Worm (Caenorhabditis elegans) whole organism, dauer: ENCODE data around the gene K03H6.4.

Source experiments
- unc-62 ChIP-seq: sonication (generic microtip); optimal IDR thresholded peaks from 2 replicates; lab custom pipeline; 2017; ENCODE audit warnings: missing biosample characterization, missing genetic modification reagents, missing genetic modification characterization

Gene K03H6.4

DNA sequence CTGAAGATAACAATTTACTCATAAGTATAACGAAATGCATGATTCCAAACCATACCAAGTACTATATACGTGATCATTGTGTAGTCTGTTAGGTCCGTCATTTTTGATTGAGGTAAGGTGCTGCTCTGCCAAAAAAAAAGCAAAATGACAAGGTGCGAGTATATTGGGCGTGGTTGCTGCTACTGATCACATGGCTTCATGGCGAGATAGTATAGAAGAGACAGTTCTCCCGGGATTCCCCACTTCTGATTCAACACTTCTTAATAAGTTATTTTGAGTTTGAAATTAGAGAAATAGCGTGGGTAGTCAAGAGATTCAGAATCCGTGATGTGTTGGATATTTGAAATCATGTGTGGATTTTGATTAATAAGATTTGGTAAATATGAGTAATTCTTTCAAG is at the start of gene K03H6.4:
Gene K03H6.4, minus strand, starts transcription at position 101 of the 400 bp plus-strand sequence.
- TF ChIP-seq unc-62: no peak

DNA sequence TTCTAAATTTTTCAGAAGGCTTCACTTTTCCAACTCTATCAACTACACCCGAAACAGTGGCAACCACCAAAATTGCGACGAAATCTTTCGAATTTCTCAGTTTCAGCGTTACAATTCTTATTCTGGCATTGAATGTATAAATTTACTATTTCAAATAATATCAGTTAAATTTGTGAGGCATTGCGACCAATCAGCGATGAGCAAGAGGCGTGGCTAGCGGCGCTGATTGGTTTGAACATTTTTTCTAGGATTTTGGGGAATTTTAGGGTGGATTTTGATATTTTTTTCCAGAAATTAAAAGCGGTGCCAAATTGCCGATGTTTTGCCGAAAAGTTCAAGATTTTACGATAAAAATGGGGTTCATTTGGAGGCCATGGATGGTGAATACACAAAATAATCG is 46.5 kb upstream of the K03H6.4 start:
- no peak for TF ChIP-seq unc-62

DNA sequence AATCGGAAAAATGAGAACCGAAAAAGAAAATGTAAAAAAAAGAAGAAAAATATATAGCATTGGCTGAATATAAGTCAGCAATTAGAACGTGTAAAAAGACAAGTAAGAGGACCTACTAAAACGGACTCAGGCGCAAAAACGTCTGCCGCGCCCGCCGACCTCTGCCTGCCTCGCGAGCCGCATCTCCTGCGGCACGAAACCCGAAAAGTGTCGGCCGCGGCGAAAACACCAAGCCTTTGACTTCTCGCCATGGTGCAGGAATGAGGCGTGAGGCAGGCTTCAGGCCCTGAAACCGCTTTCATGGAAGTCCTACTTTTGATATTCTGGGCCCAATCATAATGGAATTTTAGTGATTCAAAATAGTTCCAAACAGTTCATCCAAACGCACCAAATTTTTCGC is 44.6 kb upstream of the K03H6.4 start:
- no peak for TF ChIP-seq unc-62

DNA sequence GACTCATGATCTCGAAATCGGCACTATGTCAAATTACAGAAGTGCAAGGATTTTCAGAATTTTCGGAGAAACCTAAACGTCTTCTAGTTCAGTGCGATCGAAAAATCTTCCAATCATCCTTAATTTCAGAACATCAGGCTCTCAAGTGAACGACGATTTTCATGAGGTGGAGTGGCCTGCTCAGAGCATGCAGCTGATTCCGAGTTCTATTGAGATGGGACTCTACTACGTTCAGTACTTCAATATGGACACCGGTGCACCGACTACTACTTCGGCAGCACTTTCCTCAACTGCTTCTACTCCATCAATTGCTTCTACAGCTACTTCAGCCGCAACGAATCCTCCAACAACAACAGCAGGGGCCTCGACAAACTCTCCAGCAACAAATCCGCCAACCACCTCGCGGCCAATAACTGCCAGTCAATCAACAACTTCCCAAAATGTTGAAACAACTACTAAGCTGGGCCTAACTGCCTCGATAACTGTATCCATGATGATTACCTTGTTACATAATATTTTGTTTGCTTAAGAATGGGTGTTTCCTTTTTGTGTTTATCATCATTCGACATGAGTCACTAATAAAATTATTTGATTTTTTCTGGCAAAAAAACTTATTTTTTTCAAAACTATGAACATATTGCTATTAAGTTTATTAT is 42.5 kb upstream of the K03H6.4 start, which contains the start of gene Y41D4B.15:
Gene Y41D4B.15, plus strand, starts transcription at position 606 of the 656 bp plus-strand sequence.
- no peak for TF ChIP-seq unc-62

DNA sequence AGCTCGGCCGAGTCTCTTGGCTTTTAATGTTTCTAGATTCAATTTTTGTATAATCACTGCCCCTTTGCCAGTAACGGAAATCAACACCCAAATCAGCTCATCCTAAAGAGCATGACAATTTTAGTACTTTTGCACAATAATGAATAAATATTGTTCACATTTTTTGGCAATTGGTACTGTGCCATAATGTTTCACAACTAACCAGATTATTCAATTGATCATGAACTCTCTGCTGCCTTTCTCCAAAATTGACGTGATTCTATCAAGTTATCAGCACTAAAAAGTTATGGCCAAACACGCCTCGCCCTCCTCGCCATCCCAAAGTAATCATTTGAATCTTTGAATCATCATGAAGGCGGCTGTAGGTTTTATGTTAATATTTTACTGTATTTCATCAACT is 40.8 kb upstream of the K03H6.4 start, which contains the start of gene hpo-6:
Gene hpo-6, plus strand, starts transcription at position 301 of the 400 bp plus-strand sequence.
- TF ChIP-seq unc-62: no peak

DNA sequence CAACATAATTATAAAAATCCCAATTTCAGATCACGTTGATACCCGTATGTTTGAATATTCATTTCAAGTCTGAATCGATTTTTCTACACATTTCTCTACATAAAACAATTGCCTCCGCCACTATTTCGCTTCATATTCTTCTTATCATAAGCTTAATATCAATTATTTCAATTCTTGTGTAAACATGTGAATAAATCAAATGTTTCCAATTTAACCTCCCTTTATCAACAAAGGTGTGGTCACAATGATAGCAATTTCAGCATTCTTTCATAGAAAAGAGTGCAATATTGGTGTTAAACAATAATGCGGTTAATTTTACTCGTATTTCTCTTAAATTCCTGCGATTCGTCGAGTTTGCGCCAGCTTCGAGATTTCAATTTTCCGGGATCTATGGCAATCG is 38.8 kb upstream of the K03H6.4 start, which contains the start of gene Y41D4B.17:
Gene Y41D4B.17, plus strand, starts transcription at position 174 of the 400 bp plus-strand sequence.
- no peak for TF ChIP-seq unc-62

DNA sequence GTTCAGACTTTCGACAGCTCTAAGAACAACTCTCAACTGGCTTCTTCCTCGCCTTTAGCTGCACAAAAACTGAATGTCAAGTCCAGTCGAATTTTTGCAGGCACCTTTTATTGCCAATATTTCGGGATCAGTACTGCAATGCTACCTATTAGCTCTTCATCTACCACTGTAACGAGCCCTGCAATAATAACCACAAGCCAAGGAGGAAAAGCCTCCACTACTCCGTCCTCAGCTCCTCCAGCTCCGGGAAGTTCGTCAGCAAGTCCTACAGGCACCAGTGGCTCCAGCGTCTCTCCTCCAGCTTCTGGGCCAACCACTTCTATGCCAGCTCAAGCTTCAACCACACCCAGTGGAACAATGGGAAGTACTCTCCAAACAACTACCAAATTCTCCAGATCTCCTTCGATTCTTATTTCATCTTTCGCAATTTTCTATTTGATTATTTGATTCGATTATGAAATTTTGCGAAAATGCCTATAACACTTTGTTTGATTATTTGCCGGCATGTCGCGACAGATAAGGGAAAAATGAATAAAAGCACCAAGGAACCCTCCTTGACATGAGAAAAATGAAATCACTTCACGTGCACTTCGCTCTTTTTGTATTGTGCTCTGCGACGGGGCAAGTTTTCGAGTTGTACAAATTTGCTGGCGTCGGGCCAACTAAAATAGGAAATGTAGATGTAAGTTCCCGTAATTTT is 34.0 kb upstream of the K03H6.4 start, which contains the start of gene C34H4.1:
Gene C34H4.1, plus strand, starts transcription at position 559 of the 700 bp plus-strand sequence.
- no peak for TF ChIP-seq unc-62

DNA sequence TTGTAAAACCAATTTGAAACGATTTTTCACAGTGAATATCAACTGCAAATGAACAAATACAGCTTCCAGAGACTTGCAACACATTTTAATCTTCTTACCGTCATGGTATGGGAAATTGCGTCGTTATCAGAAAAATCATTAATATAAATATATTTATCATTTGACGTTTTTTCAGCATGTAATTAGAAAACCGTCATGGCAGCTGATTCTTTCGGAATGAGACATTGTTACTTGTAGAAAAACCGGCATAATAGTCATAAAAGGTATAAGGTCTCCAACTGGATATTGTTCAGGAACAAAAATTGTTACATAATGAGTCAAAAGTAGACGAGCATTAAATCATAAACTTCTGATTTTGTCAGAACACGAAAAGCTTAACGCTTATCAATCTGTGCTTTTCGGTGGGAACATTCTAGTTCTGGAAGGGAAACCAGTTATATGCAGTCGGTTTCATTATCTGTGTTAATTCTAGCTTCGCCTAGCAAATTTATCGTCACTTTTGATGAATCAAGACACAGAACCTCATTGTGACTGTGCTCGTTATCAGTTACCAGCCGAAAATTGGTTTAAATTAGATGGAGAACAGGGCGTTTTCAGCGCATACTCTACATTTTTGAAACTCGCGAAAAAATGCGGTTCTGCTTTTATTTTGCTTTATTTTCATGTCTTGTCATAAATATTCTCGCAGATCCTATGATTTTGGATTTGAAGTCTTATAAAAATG is 32.2 kb upstream of the K03H6.4 start, which contains the start of gene C34H4.2:
Gene C34H4.2, plus strand, starts transcription at position 558 of the 724 bp plus-strand sequence.
- TF ChIP-seq unc-62: no peak

DNA sequence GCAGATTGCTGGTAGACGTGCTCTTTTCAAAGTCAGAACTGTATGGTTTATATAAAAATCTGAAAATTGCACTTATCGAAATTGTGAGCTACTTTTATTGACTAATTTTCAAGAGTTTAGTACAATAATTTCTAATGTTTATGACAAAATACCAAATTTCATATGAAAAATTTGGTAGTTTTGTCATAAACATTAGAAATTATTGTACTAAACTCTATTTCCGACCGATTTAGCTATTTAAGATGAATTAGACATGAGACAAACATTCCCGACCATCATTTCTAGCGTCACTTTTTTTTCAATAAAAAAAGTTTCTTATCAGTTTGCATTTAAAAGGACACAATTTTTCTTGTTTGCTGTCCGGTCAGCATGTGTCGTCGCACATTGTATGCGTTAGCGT is 29.5 kb upstream of the K03H6.4 start, which contains the start of gene tag-244:
Gene tag-244, plus strand, starts transcription at position 301 of the 400 bp plus-strand sequence.
- TF ChIP-seq unc-62: no peak

DNA sequence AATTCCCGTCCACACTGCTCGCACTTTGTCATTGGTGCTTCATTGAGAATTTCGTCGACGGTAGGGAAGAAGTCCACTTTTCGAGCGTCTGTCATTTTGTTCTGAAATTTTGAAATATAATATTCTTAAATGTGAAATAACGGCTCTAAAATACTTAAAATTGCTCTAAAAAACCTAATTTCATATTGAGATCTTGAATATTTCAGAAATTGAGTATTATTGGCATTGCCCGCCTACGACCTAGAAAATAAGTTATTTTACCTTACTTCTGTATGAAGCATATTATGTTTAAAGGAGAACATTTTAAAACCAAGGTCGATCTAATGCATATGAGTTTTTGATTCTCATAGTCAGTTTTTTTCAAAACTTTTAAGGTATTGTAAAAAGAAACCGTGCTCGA is 29.0 kb upstream of the K03H6.4 start, which contains the start of gene C34H4.5:
Gene C34H4.5, minus strand, starts transcription at position 101 of the 400 bp plus-strand sequence.
- TF ChIP-seq unc-62: no peak

DNA sequence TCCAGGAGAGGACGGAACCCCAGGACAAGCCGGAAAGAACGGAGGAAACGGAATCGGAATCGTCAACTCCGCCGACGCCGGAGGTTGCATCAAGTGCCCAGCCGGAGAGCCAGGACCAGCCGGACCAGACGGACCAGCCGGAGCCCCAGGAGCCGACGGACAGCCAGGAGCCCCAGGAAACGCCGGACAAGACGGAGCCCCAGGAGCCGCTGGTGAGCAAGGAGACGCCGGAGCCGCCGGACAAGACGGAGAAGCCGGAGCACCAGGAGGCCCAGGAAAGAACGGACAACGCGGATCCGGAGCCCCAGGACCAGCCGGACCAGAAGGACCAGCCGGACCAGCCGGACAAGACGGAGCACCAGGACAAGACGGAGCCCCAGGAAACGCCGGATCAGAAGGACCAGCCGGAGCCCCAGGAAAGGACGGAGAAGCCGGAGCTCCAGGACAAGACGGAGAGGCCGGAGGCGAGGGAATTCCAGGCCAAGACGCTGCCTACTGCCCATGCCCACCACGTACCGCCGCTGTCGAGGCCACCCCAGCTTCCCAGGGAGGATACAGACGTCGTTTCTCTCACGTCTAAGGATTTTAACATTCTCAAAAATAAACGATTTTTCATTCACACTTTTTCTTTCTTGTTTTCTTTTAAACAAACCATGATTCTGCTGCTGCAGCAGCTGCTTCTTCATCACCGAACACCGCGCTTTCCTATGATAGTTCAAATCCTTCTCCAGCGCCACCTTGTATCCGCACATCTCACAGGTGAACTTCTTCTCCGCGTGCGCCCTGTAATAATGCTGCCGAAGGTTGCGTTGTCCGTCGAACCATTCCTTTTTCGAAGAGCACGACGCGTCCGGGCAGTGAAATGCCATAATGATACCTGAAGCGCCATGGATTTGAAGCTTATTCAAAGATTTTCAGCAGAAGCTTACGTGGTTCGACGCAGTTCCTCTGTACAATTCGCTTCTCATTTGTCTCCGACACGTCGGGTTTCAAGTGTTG is 28.3 kb upstream of the K03H6.4 start:
- TF ChIP-seq unc-62: no peak

DNA sequence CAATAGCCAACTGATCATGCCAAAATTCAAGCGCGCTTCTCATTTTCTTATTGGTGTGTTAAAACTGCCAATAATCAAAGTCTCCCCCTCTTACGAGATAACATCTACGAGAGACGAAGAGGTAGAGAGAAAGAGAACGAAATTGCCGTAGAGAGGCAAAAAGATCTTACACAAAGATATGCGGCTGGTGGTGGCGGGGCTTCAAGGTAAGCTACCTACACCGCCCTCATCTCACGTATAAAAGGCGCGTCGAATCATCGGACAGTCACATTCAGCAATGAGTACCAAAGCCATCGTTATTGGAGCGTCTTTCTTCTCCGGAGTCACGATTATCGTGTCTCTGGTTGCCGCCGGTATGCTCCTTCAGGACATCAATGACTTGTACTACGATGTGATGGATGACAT is 27.3 kb upstream of the K03H6.4 start, which contains the start of gene col-107:
Gene col-107, plus strand, starts transcription at position 265 of the 405 bp plus-strand sequence.
- no peak for TF ChIP-seq unc-62

DNA sequence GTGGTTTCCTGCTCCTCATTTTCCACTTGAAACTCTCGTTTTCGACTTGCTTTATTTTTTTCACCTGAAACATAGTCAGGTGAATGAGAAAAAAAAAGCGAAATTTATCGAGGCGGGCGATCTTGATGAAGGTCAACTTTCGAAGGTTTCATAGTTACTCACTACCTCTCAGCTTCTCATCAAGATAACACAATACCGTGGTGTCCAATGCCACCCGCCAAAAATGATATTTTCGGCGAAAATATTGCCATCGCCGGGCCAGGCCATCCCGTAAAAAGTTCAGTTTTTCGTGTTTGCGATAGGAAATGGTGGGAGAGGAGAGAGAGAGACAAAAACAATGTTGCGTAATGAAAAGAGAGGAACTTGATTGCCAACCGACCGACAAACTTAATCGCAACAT is 26.0 kb upstream of the K03H6.4 start:
- no peak for TF ChIP-seq unc-62

DNA sequence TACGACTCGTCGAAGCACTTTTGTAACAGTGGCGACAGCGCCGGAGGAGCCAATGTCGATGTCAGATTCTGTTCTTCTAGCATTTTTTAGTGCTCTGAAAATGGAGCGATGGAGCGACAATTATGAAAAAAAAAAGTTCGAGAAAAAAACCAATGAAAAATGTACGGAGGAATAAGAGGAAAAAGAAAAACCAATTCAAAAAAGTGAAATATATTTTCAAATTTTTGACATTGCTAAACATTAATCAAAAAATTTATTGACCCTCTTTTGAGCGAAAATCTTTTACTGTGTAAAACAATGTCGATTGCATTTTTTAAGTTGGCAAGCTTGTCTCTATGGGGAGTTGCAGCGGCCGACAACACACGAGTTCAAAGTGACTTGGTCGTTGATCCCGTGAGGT is 15.2 kb upstream of the K03H6.4 start, which contains the start of gene K03H6.5:
Gene K03H6.5, minus strand, starts transcription at position 101 of the 400 bp plus-strand sequence.
- no peak for TF ChIP-seq unc-62

DNA sequence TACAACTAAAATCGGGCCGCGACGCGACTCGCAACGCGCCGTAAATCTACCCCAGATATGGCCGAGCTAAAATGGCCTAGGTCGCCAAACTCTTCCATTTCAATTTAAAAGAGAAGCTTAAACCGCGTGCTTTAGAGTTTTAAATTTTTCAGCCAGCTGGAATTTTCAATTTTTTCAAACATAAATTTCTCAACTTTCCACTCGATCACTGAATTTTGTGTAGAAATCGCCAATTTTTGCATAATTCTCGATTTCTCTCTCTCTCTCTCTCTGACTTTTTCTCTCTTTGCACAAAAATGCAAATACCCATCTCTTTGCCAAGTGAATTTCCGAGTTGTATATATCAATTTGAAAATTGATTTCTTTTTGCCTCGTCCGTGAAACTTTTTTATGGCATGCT is 2.3 kb upstream of the K03H6.4 start, which contains the start of gene K03H6.1:
Gene K03H6.1, plus strand, starts transcription at position 301 of the 400 bp plus-strand sequence.
- TF ChIP-seq unc-62: no peak
